Fruit fly (Drosophila melanogaster) whole organism, embryonic: Measurements from ENCODE around the gene asf1.
A peak's percentile ranks its signal among the peaks of the same experiment; 100 is the strongest.

Source experiments
- B-H1 ChIP-seq: fragments of 200-800 bp; sonication (Bioruptor generic); IDR thresholded peaks from 3 replicates; pipeline ENCODE4 v1.3.6; 2022; ENCODE audit warnings: missing biosample characterization, missing genetic modification characterization
- BtbVII ChIP-seq: fragments of 200-800 bp; sonication (Bioruptor generic); optimal IDR thresholded peaks from 3 replicates; lab custom pipeline; 2017; ENCODE audit warnings: missing biosample characterization, mild to moderate bottlenecking, missing genetic modification characterization
- CG10462 ChIP-seq: fragments of 200-800 bp; sonication (Bioruptor generic); optimal IDR thresholded peaks from 2 replicates; lab custom pipeline; 2016; ENCODE audit warnings: missing biosample characterization, missing genetic modification characterization
- CG13123 ChIP-seq: fragments of 200-800 bp; sonication (Bioruptor generic); optimal IDR thresholded peaks from 2 replicates; lab custom pipeline; 2016; ENCODE audit warnings: missing biosample characterization, missing genetic modification characterization
- CG13775 ChIP-seq: fragments of 200-800 bp; sonication (Bioruptor generic); optimal IDR thresholded peaks from 3 replicates; lab custom pipeline; 2017; ENCODE audit warnings: missing biosample characterization, mild to moderate bottlenecking, missing genetic modification characterization
- CG15269 ChIP-seq: fragments of 200-800 bp; sonication (Bioruptor generic); optimal IDR thresholded peaks from 2 replicates; lab custom pipeline; 2018; ENCODE audit warnings: missing biosample characterization, mild to moderate bottlenecking, missing genetic modification characterization, moderate library complexity
- CG17361 ChIP-seq: fragments of 200-800 bp; sonication (Bioruptor generic); IDR thresholded peaks from 3 replicates; pipeline ENCODE4 v1.3.6; 2022; ENCODE audit warnings: missing biosample characterization, missing genetic modification characterization
- CG17912 ChIP-seq: fragments of 200-800 bp; sonication (Bioruptor generic); optimal IDR thresholded peaks from 2 replicates; lab custom pipeline; 2018; ENCODE audit warnings: missing biosample characterization, mild to moderate bottlenecking, missing genetic modification characterization
- CG31224 ChIP-seq: fragments of 200-800 bp; sonication (Bioruptor generic); IDR thresholded peaks from 2 replicates; pipeline ENCODE4 v1.3.6; 2022; ENCODE audit warnings: missing biosample characterization, missing genetic modification characterization
- CG32772 ChIP-seq: fragments of 200-800 bp; sonication (Bioruptor generic); IDR thresholded peaks from 2 replicates; pipeline ENCODE4 v1.3.6; 2022; ENCODE audit warnings: missing biosample characterization, missing genetic modification characterization
- CG4730 ChIP-seq: fragments of 200-800 bp; sonication (Bioruptor generic); IDR thresholded peaks from 2 replicates; pipeline ENCODE4 v1.3.6; 2022; ENCODE audit warnings: missing biosample characterization, missing genetic modification characterization
- CG6683 ChIP-seq: fragments of 200-800 bp; sonication (Bioruptor generic); optimal IDR thresholded peaks from 2 replicates; lab custom pipeline; 2017; ENCODE audit warnings: missing biosample characterization, mild to moderate bottlenecking, missing genetic modification characterization, missing genetic modification reagents
- CG6689 ChIP-seq: fragments of 200-800 bp; sonication (Bioruptor generic); IDR thresholded peaks from 2 replicates; pipeline ENCODE4 v1.3.6; 2022; ENCODE audit warnings: missing biosample characterization, missing genetic modification characterization
- CG7745 ChIP-seq: fragments of 200-800 bp; sonication (Bioruptor generic); optimal IDR thresholded peaks from 2 replicates; lab custom pipeline; 2018; ENCODE audit warnings: missing biosample characterization, mild to moderate bottlenecking, missing genetic modification characterization, moderate library complexity
- CG7839 ChIP-seq: fragments of 200-800 bp; sonication (Bioruptor generic); optimal IDR thresholded peaks from 3 replicates; lab custom pipeline; 2018; ENCODE audit warnings: missing biosample characterization, mild to moderate bottlenecking, missing genetic modification characterization, moderate library complexity
- CG8359 ChIP-seq: fragments of 200-800 bp; sonication (Bioruptor generic); optimal IDR thresholded peaks from 2 replicates; lab custom pipeline; 2017; ENCODE audit warnings: missing biosample characterization, mild to moderate bottlenecking, missing genetic modification characterization, borderline replicate concordance
- CG9437 ChIP-seq: fragments of 200-800 bp; sonication (Bioruptor generic); optimal IDR thresholded peaks from 2 replicates; lab custom pipeline; 2018; ENCODE audit warnings: missing biosample characterization, mild to moderate bottlenecking, missing genetic modification characterization
- CrebB ChIP-seq: fragments of 200-800 bp; sonication (Bioruptor generic); optimal IDR thresholded peaks from 3 replicates; lab custom pipeline; 2018; ENCODE audit warnings: missing biosample characterization, mild to moderate bottlenecking, missing genetic modification characterization
- Dll ChIP-seq: fragments of 200-800 bp; sonication (Bioruptor generic); IDR thresholded peaks from 4 replicates; pipeline ENCODE4 v1.3.6; 2022; ENCODE audit warnings: missing biosample characterization, missing genetic modification characterization; ENCODE audit not compliant: partially characterized antibody
- Eip74EF ChIP-seq, 2 experiments: fragments of 200-800 bp in 1 of 2; fragments of >200 bp in 1 of 2; sonication (Bioruptor generic) in 1 of 2; optimal IDR thresholded peaks; 2 replicates each; lab custom pipeline; 2017 to 2019; ENCODE audit warnings: missing biosample characterization in 2 of 2, missing genetic modification characterization in 2 of 2, mild to moderate bottlenecking in 1 of 2, moderate library complexity in 1 of 2
- GATAe ChIP-seq: fragments of 200-800 bp; sonication (Bioruptor generic); conservative IDR thresholded peaks from 2 replicates; pipeline ENCODE4 v1.3.6; 2022; ENCODE audit warnings: missing biosample characterization, missing genetic modification characterization
- Gug ChIP-seq: fragments of 200-800 bp; sonication (Bioruptor generic); IDR thresholded peaks from 4 replicates; pipeline ENCODE4 v1.3.6; 2022; ENCODE audit warnings: missing biosample characterization, missing genetic modification characterization
- Kr ChIP-seq: fragments of 200-800 bp; sonication (Bioruptor generic); optimal IDR thresholded peaks from 2 replicates; lab custom pipeline; 2017; ENCODE audit warnings: missing biosample characterization, mild to moderate bottlenecking, missing genetic modification characterization
- Lhr ChIP-seq: fragments of 200-800 bp; sonication (Bioruptor generic); optimal IDR thresholded peaks from 3 replicates; lab custom pipeline; 2017; ENCODE audit warnings: mild to moderate bottlenecking, missing biosample characterization, missing genetic modification reagents, missing genetic modification characterization
- Oaz ChIP-seq: fragments of 200-800 bp; sonication (Bioruptor generic); IDR thresholded peaks from 2 replicates; pipeline ENCODE4 v1.3.6; 2022; ENCODE audit warnings: missing biosample characterization, missing genetic modification characterization
- Ravus ChIP-seq: fragments of 200-800 bp; sonication (Bioruptor generic); IDR thresholded peaks from 2 replicates; pipeline ENCODE4 v1.3.6; 2022; ENCODE audit warnings: missing biosample characterization, missing genetic modification characterization
- Six4 ChIP-seq: fragments of 200-800 bp; sonication (Bioruptor generic); optimal IDR thresholded peaks from 2 replicates; lab custom pipeline; 2016; ENCODE audit warnings: missing biosample characterization, missing genetic modification characterization
- Trl ChIP-seq, 3 experiments: fragments of >200 bp in 2 of 3; fragments of 200-800 bp in 1 of 3; sonication (Bioruptor generic) in 1 of 3; optimal IDR thresholded peaks; 2 replicates in 1 of 3; 3 replicates in 2 of 3; lab custom pipeline; 2016 to 2017; ENCODE audit warnings: missing biosample characterization in 1 of 3, missing genetic modification characterization in 1 of 3
- Xbp1 ChIP-seq: fragments of 200-800 bp; sonication (Bioruptor generic); optimal IDR thresholded peaks from 3 replicates; lab custom pipeline; 2016; ENCODE audit warnings: missing biosample characterization, mild to moderate bottlenecking, missing genetic modification characterization
- YL-1 ChIP-seq: fragments of 200-800 bp; sonication (Bioruptor generic); optimal IDR thresholded peaks from 3 replicates; lab custom pipeline; 2017; ENCODE audit warnings: missing biosample characterization, mild to moderate bottlenecking, missing genetic modification characterization
- al ChIP-seq: fragments of 200-800 bp; sonication (Bioruptor generic); IDR thresholded peaks from 2 replicates; pipeline ENCODE4 v1.3.6; 2022; ENCODE audit warnings: missing biosample characterization, missing genetic modification characterization
- ap ChIP-seq: fragments of 200-800 bp; sonication (Bioruptor generic); IDR thresholded peaks from 2 replicates; pipeline ENCODE4 v1.3.6; 2022; ENCODE audit warnings: missing biosample characterization, missing genetic modification characterization
- bbx ChIP-seq: fragments of 200-800 bp; sonication (Bioruptor generic); IDR thresholded peaks from 2 replicates; pipeline ENCODE4 v1.3.6; 2022; ENCODE audit warnings: missing biosample characterization, missing genetic modification characterization; ENCODE audit not compliant: partially characterized antibody
- bcd ChIP-seq: fragments of 200-800 bp; sonication (Bioruptor generic); optimal IDR thresholded peaks from 2 replicates; lab custom pipeline; 2017; ENCODE audit warnings: missing biosample characterization, mild to moderate bottlenecking, missing genetic modification characterization
- corto ChIP-seq: fragments of 200-800 bp; sonication (Bioruptor generic); optimal IDR thresholded peaks from 2 replicates; lab custom pipeline; 2016; ENCODE audit warnings: missing biosample characterization, mild to moderate bottlenecking, missing genetic modification characterization, moderate library complexity
- dm ChIP-seq: fragments of 200-800 bp; sonication (Bioruptor generic); optimal IDR thresholded peaks from 3 replicates; lab custom pipeline; 2016; ENCODE audit warnings: missing biosample characterization, missing genetic modification characterization
- emc ChIP-seq: fragments of 200-800 bp; sonication (Bioruptor generic); optimal IDR thresholded peaks from 2 replicates; lab custom pipeline; 2016; ENCODE audit warnings: missing biosample characterization, missing genetic modification characterization
- fu2 ChIP-seq: fragments of 200-800 bp; sonication (Bioruptor generic); optimal IDR thresholded peaks from 2 replicates; lab custom pipeline; 2016; ENCODE audit warnings: missing biosample characterization, missing genetic modification characterization
- gem ChIP-seq: fragments of 200-800 bp; sonication (Bioruptor generic); optimal IDR thresholded peaks from 2 replicates; lab custom pipeline; 2019; ENCODE audit warnings: missing biosample characterization, mild to moderate bottlenecking, missing genetic modification characterization, moderate library complexity
- gsb ChIP-seq: fragments of 200-800 bp; sonication (Bioruptor generic); IDR thresholded peaks from 2 replicates; pipeline ENCODE4 v1.3.6; 2022; ENCODE audit warnings: missing biosample characterization, missing genetic modification characterization
- gt ChIP-seq: fragments of 200-800 bp; sonication (Bioruptor generic); IDR thresholded peaks from 2 replicates; pipeline ENCODE4 v1.3.6; 2022; ENCODE audit warnings: missing biosample characterization, missing genetic modification characterization
- klu ChIP-seq: fragments of 200-800 bp; sonication (Bioruptor generic); IDR thresholded peaks from 2 replicates; pipeline ENCODE4 v1.3.6; 2022; ENCODE audit warnings: missing biosample characterization, missing genetic modification characterization
- mirr ChIP-seq: fragments of 200-800 bp; sonication (Bioruptor generic); optimal IDR thresholded peaks from 3 replicates; lab custom pipeline; 2018; ENCODE audit warnings: missing biosample characterization, mild to moderate bottlenecking, missing genetic modification characterization
- org-1 ChIP-seq: fragments of 200-800 bp; sonication (Bioruptor generic); optimal IDR thresholded peaks from 2 replicates; lab custom pipeline; 2017; ENCODE audit warnings: missing biosample characterization, missing genetic modification characterization
- p53 ChIP-seq: fragments of 200-800 bp; sonication (Bioruptor generic); optimal IDR thresholded peaks from 2 replicates; lab custom pipeline; 2016; ENCODE audit warnings: missing biosample characterization, missing genetic modification characterization
- pan ChIP-seq, 4 experiments: fragments of >200 bp in 3 of 4; fragments of 200-800 bp in 1 of 4; sonication (Bioruptor generic) in 1 of 4; optimal IDR thresholded peaks in 3 of 4; IDR thresholded peaks in 1 of 4; 2 replicates each; pipeline versions ENCODE4 v1.3.6 to Lab custom; 2017 to 2022; ENCODE audit warnings: missing biosample characterization in 2 of 4, missing genetic modification characterization in 2 of 4, mixed read lengths in 1 of 4
- slou ChIP-seq: fragments of 200-800 bp; sonication (Bioruptor generic); optimal IDR thresholded peaks from 3 replicates; lab custom pipeline; 2016; ENCODE audit warnings: missing biosample characterization, missing genetic modification characterization
- toy ChIP-seq: fragments of 200-800 bp; sonication (Bioruptor generic); IDR thresholded peaks from 2 replicates; pipeline ENCODE4 v1.3.6; 2022; ENCODE audit warnings: missing biosample characterization, missing genetic modification characterization
- wor ChIP-seq: fragments of 200-800 bp; sonication (Bioruptor generic); IDR thresholded peaks from 2 replicates; pipeline ENCODE4 v1.3.6; 2022; ENCODE audit warnings: missing biosample characterization, missing genetic modification characterization

The asf1 gene

DNA sequence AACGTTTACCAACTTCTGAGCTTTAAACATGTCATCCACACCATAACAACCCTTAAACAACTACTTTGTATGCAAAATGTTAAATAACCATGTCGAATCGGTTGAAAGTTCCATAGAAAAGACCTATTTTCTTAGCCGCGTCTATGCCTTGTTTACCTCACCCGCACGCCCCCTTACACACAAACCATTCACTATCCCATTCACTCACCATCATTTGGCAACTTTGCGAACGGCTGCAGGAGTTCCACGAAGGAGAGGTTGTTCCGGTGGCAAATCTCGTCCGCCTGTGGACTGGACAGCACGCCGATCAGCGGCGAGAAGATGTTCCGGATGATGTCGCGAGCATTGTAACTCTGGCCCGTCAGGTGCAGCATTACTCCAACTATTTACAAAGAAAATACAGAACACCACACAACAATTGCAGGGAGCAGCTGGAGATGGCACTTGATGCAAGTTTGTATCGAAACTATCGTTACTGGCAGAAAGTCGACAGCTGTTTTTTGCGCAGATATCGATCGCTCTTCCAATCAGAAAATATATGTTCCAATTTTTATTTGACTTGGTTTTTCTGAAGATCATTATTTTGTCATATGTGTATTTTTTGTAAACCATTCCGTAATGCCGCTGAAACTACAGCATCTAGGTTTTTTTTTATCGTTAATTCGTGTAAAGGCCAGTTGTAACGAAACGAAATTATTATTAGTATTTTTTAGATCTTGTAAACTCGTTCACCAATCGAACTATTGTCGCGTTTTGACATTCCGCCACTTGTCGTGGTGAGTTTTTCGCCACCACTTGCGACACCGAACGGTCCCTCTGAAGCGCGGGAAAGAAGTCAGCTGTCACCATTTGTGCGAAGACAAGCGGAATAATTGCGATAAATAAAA lies at the start of gene asf1 (continued):
- TF ChIP-seq CG15269 = no peak
- TF ChIP-seq gt (GFP tag; lab: Robert Waterston, UW) = no peak
- no peak for TF ChIP-seq CG8359 (GFP tag; lab: Kevin White, UChicago)
- no peak for TF ChIP-seq CrebB (tag; lab: Kevin White, UChicago)
- TF ChIP-seq bcd (GFP tag; lab: Kevin White, UChicago) = no peak
- peak; percentile 7 for TF ChIP-seq Xbp1 (GFP tag; lab: Kevin White, UChicago)
- TF ChIP-seq p53 (GFP tag; lab: Kevin White, UChicago) = no peak
- TF ChIP-seq Dll (GFP tag; lab: Robert Waterston, UW) = peak; percentile 88
- TF ChIP-seq toy (GFP tag; lab: Robert Waterston, UW) = no peak
- no peak for TF ChIP-seq CG7839
- peak; percentile 10 for TF ChIP-seq corto (GFP tag; lab: Kevin White, UChicago)
- TF ChIP-seq CG13775 (GFP tag; lab: Kevin White, UChicago) = peak; percentile 9
- no peak; the same call in 1 of the 3 replicates for TF ChIP-seq CG17361 (GFP tag; lab: Robert Waterston, UW)
- no peak for TF ChIP-seq Eip74EF (GFP tag; optimal IDR thresholded peaks at IDR 0.05; lab: Kevin White, UChicago)
- TF ChIP-seq slou (GFP tag; lab: Kevin White, UChicago) = no peak
- TF ChIP-seq CG6683 (GFP tag; lab: Kevin White, UChicago) = no peak
- TF ChIP-seq CG6689 (GFP tag; lab: Robert Waterston, UW) = no peak
- TF ChIP-seq BtbVII (GFP tag; lab: Kevin White, UChicago) = no peak
- no peak for TF ChIP-seq pan (optimal IDR thresholded peaks at IDR 0.05; lab: Kevin White, UChicago)
- TF ChIP-seq pan (GFP tag; optimal IDR thresholded peaks at IDR 0.05 in 1 of 2, IDR thresholded peaks at IDR 0.05 in 1 of 2) = no peak
- TF ChIP-seq CG7745 (tag; lab: Kevin White, UChicago) = no peak
- TF ChIP-seq CG31224 (GFP tag; lab: Robert Waterston, UW) = no peak
- TF ChIP-seq CG4730 (GFP tag; lab: Robert Waterston, UW) = no peak
- TF ChIP-seq ap (GFP tag; lab: Robert Waterston, UW) = no peak
- TF ChIP-seq CG9437 (GFP tag; lab: Kevin White, UChicago) = no peak
- TF ChIP-seq mirr (GFP tag; lab: Kevin White, UChicago) = no peak
- peak; percentile 76 for TF ChIP-seq bbx (GFP tag; lab: Robert Waterston, UW)
- no peak for TF ChIP-seq Ravus (GFP tag; lab: Robert Waterston, UW)
- no peak for TF ChIP-seq Trl (optimal IDR thresholded peaks at IDR 0.05; lab: Kevin White, UChicago)
- TF ChIP-seq Trl (GFP tag; optimal IDR thresholded peaks at IDR 0.05; lab: Kevin White, UChicago) = peak; percentile 41
- TF ChIP-seq dm (GFP tag; lab: Kevin White, UChicago) = no peak
- peak; percentile 10 for TF ChIP-seq YL-1 (GFP tag; lab: Kevin White, UChicago)
- TF ChIP-seq Six4 = no peak
- TF ChIP-seq emc (GFP tag; lab: Kevin White, UChicago) = no peak
- no peak for TF ChIP-seq CG32772 (GFP tag; lab: Robert Waterston, UW)
- no peak for TF ChIP-seq B-H1 (GFP tag; lab: Robert Waterston, UW)
- TF ChIP-seq org-1 (GFP tag; lab: Kevin White, UChicago) = no peak
- no peak for TF ChIP-seq CG10462 (GFP tag; lab: Kevin White, UChicago)
- TF ChIP-seq gsb (GFP tag; lab: Robert Waterston, UW) = no peak
- no peak for TF ChIP-seq GATAe
- no peak for TF ChIP-seq Oaz (GFP tag; lab: Robert Waterston, UW)
- TF ChIP-seq gem (tag; lab: Kevin White, UChicago) = no peak
- no peak for TF ChIP-seq CG13123 (GFP tag; lab: Kevin White, UChicago)
- no peak for TF ChIP-seq CG17912 (GFP tag; lab: Kevin White, UChicago)
- TF ChIP-seq Lhr (GFP tag; lab: Kevin White, UChicago) = peak; percentile 67
- no peak for TF ChIP-seq klu (GFP tag; lab: Robert Waterston, UW)
- no peak for TF ChIP-seq al (GFP tag; lab: Robert Waterston, UW)
- no peak for TF ChIP-seq Gug
- no peak for TF ChIP-seq wor (GFP tag; lab: Robert Waterston, UW)
- no peak for TF ChIP-seq Kr
- no peak for TF ChIP-seq fu2
